Worm (Caenorhabditis elegans) whole organism, L1 larva: ENCODE data around the gene clec-42.

Source experiments
- lsy-2 ChIP-seq, 2 experiments: fragments of 150-350 bp; optimal IDR thresholded peaks; 2 replicates each; lab custom pipeline; 2014; ENCODE audit warnings: missing biosample characterization in 2 of 2, missing genetic modification characterization in 2 of 2
- nhr-237 ChIP-seq: fragments of 150-350 bp; optimal IDR thresholded peaks from 2 replicates; lab custom pipeline; 2014; ENCODE audit warnings: missing biosample characterization, missing genetic modification characterization
- unc-98 ChIP-seq: fragments of 200-800 bp; sonication (Bioruptor generic); IDR thresholded peaks from 2 replicates; pipeline ENCODE4 v1.3.6; 2022; ENCODE audit warnings: missing genetic modification characterization, missing compliant biosample characterization

ce11 chrV:18178659-18179058, 12.6 kb upstream of the clec-42 start, which contains the start of gene C31G12.4:
- TF ChIP-seq lsy-2 (tag; optimal IDR thresholded peaks at IDR 0.05; lab: Kevin White, UChicago), result no peak
- no peak for TF ChIP-seq nhr-237
- no peak for TF ChIP-seq unc-98 (GFP tag; lab: Robert Waterston, UW)
